Worm (Caenorhabditis elegans): ENCODE data around the gene T14B4.1.

DNA sequence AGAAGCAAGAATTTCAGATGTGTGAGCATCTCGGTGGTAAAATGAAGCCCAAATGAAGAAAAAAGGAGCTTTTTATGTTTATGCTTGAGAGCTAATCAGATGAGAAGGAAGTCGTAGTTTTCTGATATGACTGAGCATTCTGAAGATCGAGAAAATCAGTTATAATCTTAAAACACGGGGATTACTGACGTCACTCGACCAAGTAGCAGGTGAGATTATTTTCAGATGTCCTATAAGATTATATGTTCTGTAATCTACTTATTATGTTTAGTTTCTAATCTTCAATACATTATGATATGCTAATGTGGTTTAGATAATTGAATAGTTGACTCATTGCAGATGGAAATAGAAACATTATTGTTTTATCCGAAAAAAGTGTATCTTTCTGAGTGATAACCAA, 9.1 kb downstream of the T14B4.1 start, which contains the start of gene ins-14:
- TF ChIP-seq ceh-82 (tag; optimal IDR thresholded peaks at IDR 0.05): no peak
- TF ChIP-seq daf-12 (tag; optimal IDR thresholded peaks at IDR 0.05): no peak
- TF ChIP-seq ZK546.5 (tag; optimal IDR thresholded peaks at IDR 0.05): no peak

All from whole organism, L3 larva.